Worm (Caenorhabditis elegans) whole organism, L1 larva: ENCODE data around the gene clec-160.

Source experiments
- ama-1 ChIP-seq: fragments of 150-350 bp; optimal IDR thresholded peaks from 2 replicates; lab custom pipeline; 2014
- elt-3 ChIP-seq, 6 experiments: fragments of 150-350 bp in 1 of 6; sonication (generic microtip); optimal IDR thresholded peaks; 2 replicates each; lab custom pipeline; 2017 to 2018; ENCODE audit warnings: missing biosample characterization in 6 of 6, missing genetic modification characterization in 6 of 6, inconsistent platforms in 1 of 6
- hlh-4 ChIP-seq: sonication (generic microtip); optimal IDR thresholded peaks from 2 replicates; lab custom pipeline; 2016; ENCODE audit warnings: mild to moderate bottlenecking, missing genetic modification characterization, missing compliant biosample characterization
- nhr-76 ChIP-seq: sonication (generic microtip); optimal IDR thresholded peaks from 2 replicates; lab custom pipeline; 2017; ENCODE audit warnings: missing biosample characterization, missing genetic modification characterization
- skn-1 ChIP-seq: fragments of 150-350 bp; optimal IDR thresholded peaks from 2 replicates; lab custom pipeline; 2014; ENCODE audit warnings: missing biosample characterization, missing genetic modification characterization
- snu-23 ChIP-seq: sonication (generic microtip); optimal IDR thresholded peaks from 2 replicates; lab custom pipeline; 2016; ENCODE audit warnings: missing genetic modification characterization, missing compliant biosample characterization

ce11 chrIII:8321225-8321624 lies 45.5 kb upstream of the clec-160 start:
- no peak for TF ChIP-seq elt-3 (tag; optimal IDR thresholded peaks at IDR 0.05; lab: Kevin White, UChicago)
- TF ChIP-seq ama-1 (lab: Kevin White, UChicago) = no peak
- no peak for TF ChIP-seq snu-23
- no peak for TF ChIP-seq skn-1 (tag; lab: Kevin White, UChicago)
- TF ChIP-seq hlh-4 = no peak
- TF ChIP-seq nhr-76 (tag; lab: Kevin White, UChicago) = no peak
